Worm (Caenorhabditis elegans): ENCODE data around the gene F35G12.5.

- TF ChIP-seq lin-39 (tag; optimal IDR thresholded peaks at IDR 0.05), result no peak
- no peak for TF ChIP-seq mab-5 (tag; optimal IDR thresholded peaks at IDR 0.05)
- no peak for TF ChIP-seq skn-1 (tag; optimal IDR thresholded peaks at IDR 0.05)
- no peak for TF ChIP-seq R02D3.7 (tag; optimal IDR thresholded peaks at IDR 0.05)
- no peak for TF ChIP-seq ztf-1 (GFP tag; conservative IDR thresholded peaks at IDR 0.05)
- TF ChIP-seq nhr-23 (tag; optimal IDR thresholded peaks at IDR 0.05), result no peak
- TF ChIP-seq lsy-2 (tag; optimal IDR thresholded peaks at IDR 0.05), result no peak
- TF ChIP-seq snpc-4 (tag; optimal IDR thresholded peaks at IDR 0.05), result no peak
- TF ChIP-seq nhr-129 (tag; optimal IDR thresholded peaks at IDR 0.05), result peak; percentile 38
- no peak for TF ChIP-seq unc-62 (GFP tag; optimal IDR thresholded peaks at IDR 0.05)
- TF ChIP-seq zag-1 (tag; optimal IDR thresholded peaks at IDR 0.05), result no peak
- TF ChIP-seq ztf-11 (tag; optimal IDR thresholded peaks at IDR 0.05), result no peak
- TF ChIP-seq elt-3 (tag; optimal IDR thresholded peaks at IDR 0.05), result no peak
Measured at ce11 chrIII:4540604-4541003, 43.3 kb upstream of the F35G12.5 start, which contains the start of gene ugt-62.

Measured in whole organism, L2 larva.